Fruit fly (Drosophila melanogaster): ENCODE data around the gene sl.
A peak's percentile ranks its signal among the peaks of the same experiment; 100 is the strongest.

Gene sl

DNA sequence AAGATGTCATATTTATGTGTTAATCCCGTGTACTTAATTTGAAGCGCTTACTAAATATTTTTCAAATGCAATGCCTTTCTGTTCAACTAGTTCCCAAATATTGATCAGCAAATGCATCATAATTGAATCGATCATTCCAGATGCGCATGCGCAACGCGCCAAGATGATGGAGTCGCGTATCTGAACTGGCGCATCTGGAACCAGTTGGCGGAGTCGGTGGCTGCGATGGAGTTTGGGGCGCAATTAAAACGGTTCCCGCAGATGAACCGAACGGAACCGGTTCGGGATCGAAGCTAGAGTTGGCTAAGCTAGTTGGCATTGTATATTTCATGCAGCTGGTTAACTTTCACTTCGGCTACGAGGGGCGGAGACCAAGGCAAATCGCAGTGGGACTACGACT, 24.6 kb upstream of the sl start, which contains the start of gene CalpC:
Gene CalpC (plus strand): TSS at position 292 of the 400 bp plus-strand sequence.
- TF ChIP-seq Opbp (GFP tag; IDR thresholded peaks at IDR 0.05; ENCODE audit: partially characterized antibody) = peak; percentile 56; the same call in 1 of the 3 replicates
- TF ChIP-seq CG1832 (GFP tag; optimal IDR thresholded peaks at IDR 0.05) = no peak
- TF ChIP-seq CG1603 (tag; optimal IDR thresholded peaks at IDR 0.05) = peak; percentile 33
- peak; percentile 43; the same call in 1 of the 2 replicates for TF ChIP-seq sna (GFP tag; IDR thresholded peaks at IDR 0.05; ENCODE audit: partially characterized antibody)
- TF ChIP-seq CG42726 (GFP tag; IDR thresholded peaks at IDR 0.05; ENCODE audit: partially characterized antibody) = 0 out of 2 replicates have a peak, but pooled peaks have one; percentile 11
- TF ChIP-seq Sry-δ (GFP tag; optimal IDR thresholded peaks at IDR 0.05) = peak; percentile 17
- no peak for TF ChIP-seq dmrt99B (tag; optimal IDR thresholded peaks at IDR 0.05)
- TF ChIP-seq chn (GFP tag; optimal IDR thresholded peaks at IDR 0.05) = no peak
- peak; percentile 39 for TF ChIP-seq ewg (GFP tag; optimal IDR thresholded peaks at IDR 0.05)
- peak; percentile 17; the same call in 1 of the 2 replicates for TF ChIP-seq MBD-R2 (GFP tag; IDR thresholded peaks at IDR 0.05)
- TF ChIP-seq Dll (GFP tag; IDR thresholded peaks at IDR 0.05; ENCODE audit: partially characterized antibody) = peak; percentile 34; the same call in 1 of the 4 replicates
- peak; percentile 46 for TF ChIP-seq CG12769 (tag; optimal IDR thresholded peaks at IDR 0.05)
- TF ChIP-seq CG2116 (GFP tag; optimal IDR thresholded peaks at IDR 0.05) = peak; percentile 3
- TF ChIP-seq Bgb (GFP tag; IDR thresholded peaks at IDR 0.05; ENCODE audit: partially characterized antibody) = peak; percentile 38; the same call in 1 of the 2 replicates
- 0 out of 2 replicates have a peak, but pooled peaks have one; percentile 15 for TF ChIP-seq CG13287 (GFP tag; IDR thresholded peaks at IDR 0.05; ENCODE audit: partially characterized antibody)
- 0 out of 2 replicates have a peak, but pooled peaks have one; percentile 15 for TF ChIP-seq vvl (GFP tag; IDR thresholded peaks at IDR 0.05)
- no peak for TF ChIP-seq bcd (GFP tag; optimal IDR thresholded peaks at IDR 0.05)
- TF ChIP-seq zf30C (GFP tag; optimal IDR thresholded peaks at IDR 0.05) = no peak
- peak; percentile 15 for TF ChIP-seq stwl (tag; optimal IDR thresholded peaks at IDR 0.05)
- peak; percentile 58 for TF ChIP-seq CG17186 (GFP tag; optimal IDR thresholded peaks at IDR 0.05)
- TF ChIP-seq E2f2 (GFP tag; IDR thresholded peaks at IDR 0.05) = peak; percentile 61; the same call in 1 of the 2 replicates
- peak; percentile 40 for TF ChIP-seq Blimp-1 (GFP tag; optimal IDR thresholded peaks at IDR 0.05)
- no peak for TF ChIP-seq bigmax (GFP tag; optimal IDR thresholded peaks at IDR 0.05)
- peak; percentile 98 for TF ChIP-seq CG15514 (GFP tag; optimal IDR thresholded peaks at IDR 0.05)
- peak; percentile 40 for TF ChIP-seq Scr (GFP tag; IDR thresholded peaks at IDR 0.05; ENCODE audit: partially characterized antibody)
- no peak for TF ChIP-seq fru (optimal IDR thresholded peaks at IDR 0.05)
- TF ChIP-seq zen (tag; optimal IDR thresholded peaks at IDR 0.05) = no peak
- TF ChIP-seq abd-A (tag; optimal IDR thresholded peaks at IDR 0.05) = peak; percentile 39
- TF ChIP-seq nom (GFP tag; optimal IDR thresholded peaks at IDR 0.05) = peak; percentile 18
- no peak for TF ChIP-seq hkb (optimal IDR thresholded peaks at IDR 0.05)
- no peak for TF ChIP-seq hkb (GFP tag; IDR thresholded peaks at IDR 0.05)
- TF ChIP-seq Sry-β (GFP tag; optimal IDR thresholded peaks at IDR 0.05) = peak; percentile 30
- no peak for TF ChIP-seq gro (GFP tag; optimal IDR thresholded peaks at IDR 0.05)
- TF ChIP-seq knrl (GFP tag; IDR thresholded peaks at IDR 0.05; ENCODE audit: partially characterized antibody) = 0 out of 3 replicates have a peak, but pooled peaks have one; percentile 21
- TF ChIP-seq Meics (GFP tag; optimal IDR thresholded peaks at IDR 0.05) = no peak
- TF ChIP-seq amos (GFP tag; IDR thresholded peaks at IDR 0.05; ENCODE audit: partially characterized antibody) = peak; percentile 39; the same call in 1 of the 2 replicates
- TF ChIP-seq CG30020 (tag; optimal IDR thresholded peaks at IDR 0.05) = peak; percentile 9
- peak; percentile 33 for TF ChIP-seq MESR4 (GFP tag; optimal IDR thresholded peaks at IDR 0.05)
- TF ChIP-seq BEAF-32 (GFP tag; optimal IDR thresholded peaks at IDR 0.05) = peak; percentile 31
- 0 out of 2 replicates have a peak, but pooled peaks have one; percentile 40 for TF ChIP-seq bbx (GFP tag; IDR thresholded peaks at IDR 0.05; ENCODE audit: partially characterized antibody)
- no peak for TF ChIP-seq CG43689 (GFP tag; IDR thresholded peaks at IDR 0.05)
- peak; percentile 78; the same call in 2 of the 4 replicates for TF ChIP-seq chinmo (GFP tag; IDR thresholded peaks at IDR 0.05; ENCODE audit: partially characterized antibody)
- peak; percentile 22 for TF ChIP-seq pzg (GFP tag; optimal IDR thresholded peaks at IDR 0.05)
- peak; percentile 34 for TF ChIP-seq Dp (GFP tag; optimal IDR thresholded peaks at IDR 0.05)
- no peak for TF ChIP-seq grn (GFP tag; optimal IDR thresholded peaks at IDR 0.05)
- no peak for TF ChIP-seq CG18619 (GFP tag; optimal IDR thresholded peaks at IDR 0.05)
- TF ChIP-seq CG11398 (GFP tag; optimal IDR thresholded peaks at IDR 0.05) = no peak
- peak; percentile 36; the same call in 1 of the 2 replicates for TF ChIP-seq Dref (GFP tag; IDR thresholded peaks at IDR 0.05)

Data from whole organism, embryonic.